Worm (Caenorhabditis elegans) whole organism, L3 larva: ENCODE data around the gene prp-40.

Experiments used
- nhr-11 ChIP-seq: fragments of 150-350 bp; optimal IDR thresholded peaks from 2 replicates; lab custom pipeline; 2014; ENCODE audit warnings: missing biosample characterization, missing genetic modification characterization
- nhr-23 ChIP-seq: fragments of 150-350 bp; optimal IDR thresholded peaks from 2 replicates; lab custom pipeline; 2014; ENCODE audit warnings: missing biosample characterization, missing genetic modification reagents, missing genetic modification characterization
- nhr-67 ChIP-seq: fragments of 150-350 bp; optimal IDR thresholded peaks from 2 replicates; lab custom pipeline; 2014; ENCODE audit warnings: missing biosample characterization, missing genetic modification characterization

ce11 chrIII:9570869-9571268 lies 49.0 kb downstream of the prp-40 start:
- no peak for TF ChIP-seq nhr-11 (tag; lab: Kevin White, UChicago)
- TF ChIP-seq nhr-67 (tag; lab: Kevin White, UChicago) = no peak
- no peak for TF ChIP-seq nhr-23 (tag; lab: Kevin White, UChicago)
